4 worm cellular contexts compared by ENCODE assay signal in genomic region chrIV:17285263-17285662, ce11.
TF ChIP-seq lines count a peak whose summit lies in the region.

No protein-coding gene starts in this region.

TF ChIP-seq in whole organism, L1 larva, 84 proteins besides CTCF, POLR2A, EP300 and RAD21 (continued from another document and continues in another):
- TF ChIP-seq nhr-20 (tag; optimal IDR thresholded peaks at IDR 0.05; lab: Kevin White, UChicago) (no peak), xbp-1 (tag; optimal IDR thresholded peaks at IDR 0.05; lab: Kevin White, UChicago) (peak; percentile 53), C04F5.9 (tag; optimal IDR thresholded peaks at IDR 0.05; lab: Kevin White, UChicago) (no peak), pax-3 (tag; optimal IDR thresholded peaks at IDR 0.05; lab: Kevin White, UChicago) (no peak), jun-1 (tag; optimal IDR thresholded peaks at IDR 0.05; lab: Kevin White, UChicago) (no peak), nhr-84 (tag; optimal IDR thresholded peaks at IDR 0.05; lab: Kevin White, UChicago) (no peak), dpl-1 (GFP tag; optimal IDR thresholded peaks at IDR 0.05; lab: Kevin White, UChicago) (no peak), hlh-17 (GFP tag; optimal IDR thresholded peaks at IDR 0.05; lab: Kevin White, UChicago; ENCODE audit: borderline replicate concordance) (no peak), nhr-76 (tag; optimal IDR thresholded peaks at IDR 0.05; lab: Kevin White, UChicago) (no peak), zip-4 (GFP tag; optimal IDR thresholded peaks at IDR 0.05; lab: Kevin White, UChicago) (no peak), fkh-4 (tag; optimal IDR thresholded peaks at IDR 0.05; lab: Kevin White, UChicago; ENCODE audit: borderline replicate concordance) (no peak), sox-4 (tag; optimal IDR thresholded peaks at IDR 0.05; lab: Kevin White, UChicago) (no peak), hpl-2 (GFP tag; optimal IDR thresholded peaks at IDR 0.05; lab: Kevin White, UChicago) (no peak), sptf-1 (tag; optimal IDR thresholded peaks at IDR 0.05; lab: Kevin White, UChicago) (no peak), ama-1 (optimal IDR thresholded peaks at IDR 0.05; lab: Kevin White, UChicago) (no peak), nhr-237 (tag; optimal IDR thresholded peaks at IDR 0.05; lab: Kevin White, UChicago) (no peak), mab-9 (GFP tag; IDR thresholded peaks at IDR 0.05; lab: Robert Waterston, UW) (no peak), blmp-1 (tag; optimal IDR thresholded peaks at IDR 0.05; lab: Kevin White, UChicago) (no peak), aha-1 (tag; optimal IDR thresholded peaks at IDR 0.05; lab: Kevin White, UChicago) (no peak), ets-5 (GFP tag; IDR thresholded peaks at IDR 0.05; lab: Robert Waterston, UW) (no peak), alr-1 (tag; optimal IDR thresholded peaks at IDR 0.05; lab: Kevin White, UChicago; ENCODE audit: borderline replicate concordance) (no peak), fkh-8 (tag; optimal IDR thresholded peaks at IDR 0.05; lab: Kevin White, UChicago) (peak; percentile 40), ceh-63 (GFP tag; optimal IDR thresholded peaks at IDR 0.05; lab: Kevin White, UChicago) (no peak), snu-23 (GFP tag; optimal IDR thresholded peaks at IDR 0.05; lab: Kevin White, UChicago) (peak; percentile 11), unc-98 (GFP tag; IDR thresholded peaks at IDR 0.05; lab: Robert Waterston, UW) (no peak), mep-1 (tag; optimal IDR thresholded peaks at IDR 0.05; lab: Kevin White, UChicago) (no peak), ceh-8 (GFP tag; optimal IDR thresholded peaks at IDR 0.05; lab: Kevin White, UChicago) (no peak), fos-1 (tag; optimal IDR thresholded peaks at IDR 0.05; lab: Kevin White, UChicago) (no peak), lin-39 (tag; optimal IDR thresholded peaks at IDR 0.05; lab: Kevin White, UChicago) (no peak), mef-2 (tag; optimal IDR thresholded peaks at IDR 0.05; lab: Kevin White, UChicago) (peak; percentile 63), F16B12.6 (tag; optimal IDR thresholded peaks at IDR 0.05; lab: Kevin White, UChicago) (no peak), rnt-1 (tag; optimal IDR thresholded peaks at IDR 0.05; lab: Kevin White, UChicago) (no peak), lin-35 (GFP tag; optimal IDR thresholded peaks at IDR 0.05; lab: Kevin White, UChicago) (peak in 1 of 2 experiments; percentile 4), unc-30 (tag; optimal IDR thresholded peaks at IDR 0.05; lab: Kevin White, UChicago) (no peak)

TF ChIP-seq in whole organism, L2 larva, 48 proteins besides CTCF, POLR2A, EP300 and RAD21 (continued from another document):
- peak; percentile 7 for TF ChIP-seq lin-13 (GFP tag; optimal IDR thresholded peaks at IDR 0.05; lab: Kevin White, UChicago)

TF ChIP-seq in whole organism, L3 larva, 47 proteins besides CTCF, POLR2A, EP300 and RAD21 (continued from another document):
- TF ChIP-seq nhr-23 (tag; optimal IDR thresholded peaks at IDR 0.05; lab: Kevin White, UChicago) (no peak), hmg-11 (tag; optimal IDR thresholded peaks at IDR 0.05; lab: Kevin White, UChicago) (no peak), ceh-82 (tag; optimal IDR thresholded peaks at IDR 0.05; lab: Kevin White, UChicago) (no peak), nhr-77 (tag; optimal IDR thresholded peaks at IDR 0.05; lab: Kevin White, UChicago) (no peak), skn-1 (tag; optimal IDR thresholded peaks at IDR 0.05; lab: Kevin White, UChicago) (no peak), pqm-1 (tag; optimal IDR thresholded peaks at IDR 0.05; lab: Kevin White, UChicago) (no peak), zag-1 (tag; optimal IDR thresholded peaks at IDR 0.05; lab: Kevin White, UChicago) (no peak), lin-15B (tag; optimal IDR thresholded peaks at IDR 0.05; lab: Kevin White, UChicago) (no peak), ceh-28 (tag; optimal IDR thresholded peaks at IDR 0.05; lab: Kevin White, UChicago) (no peak), nfya-1 (tag; optimal IDR thresholded peaks at IDR 0.05; lab: Kevin White, UChicago; ENCODE audit: insufficient read depth) (peak; percentile 49)

TF ChIP-seq in whole organism, L4 larva, 104 proteins besides CTCF, POLR2A, EP300 and RAD21 (continued from another document):
- TF ChIP-seq unc-62 (GFP tag; optimal IDR thresholded peaks at IDR 0.05 in 1 of 2; lab: Kevin White, UChicago): peak in 1 of 2 experiments; percentile 49
- TF ChIP-seq unc-62 (tag; optimal IDR thresholded peaks at IDR 0.05; lab: Kevin White, UChicago): no peak
- TF ChIP-seq mep-1 (tag; optimal IDR thresholded peaks at IDR 0.05; lab: Kevin White, UChicago): peak; percentile 12
- TF ChIP-seq egl-27 (tag; optimal IDR thresholded peaks at IDR 0.05; lab: Kevin White, UChicago): no peak
- TF ChIP-seq lin-39 (tag; optimal IDR thresholded peaks at IDR 0.05; lab: Kevin White, UChicago): no peak
- no peak for TF ChIP-seq fkh-10 (GFP tag; optimal IDR thresholded peaks at IDR 0.05; lab: Kevin White, UChicago)
- no peak for TF ChIP-seq spr-1 (tag; optimal IDR thresholded peaks at IDR 0.05; lab: Kevin White, UChicago)
- TF ChIP-seq ceh-62 (tag; optimal IDR thresholded peaks at IDR 0.05; lab: Kevin White, UChicago): no peak
- 0 out of 2 replicates have a peak, but pooled peaks have one; percentile 34 for TF ChIP-seq snpc-1.2 (GFP tag; IDR thresholded peaks at IDR 0.05; lab: Robert Waterston, UW)
- no peak for TF ChIP-seq T26A8.4 (GFP tag; IDR thresholded peaks at IDR 0.05; lab: Robert Waterston, UW)
- TF ChIP-seq snpc-4 (tag; optimal IDR thresholded peaks at IDR 0.05; lab: Kevin White, UChicago): no peak
- peak in 1 of 2 experiments; percentile 26 for TF ChIP-seq hif-1 (tag; optimal IDR thresholded peaks at IDR 0.05; lab: Kevin White, UChicago)
- TF ChIP-seq dmd-9 (GFP tag; IDR thresholded peaks at IDR 0.05; lab: Robert Waterston, UW): no peak
- no peak for TF ChIP-seq dmd-8 (GFP tag; IDR thresholded peaks at IDR 0.05; lab: Robert Waterston, UW)
- no peak for TF ChIP-seq Y5F2A.4 (GFP tag; optimal IDR thresholded peaks at IDR 0.05; lab: Kevin White, UChicago)
- TF ChIP-seq spr-3 (GFP tag; optimal IDR thresholded peaks at IDR 0.05; lab: Kevin White, UChicago): no peak
- TF ChIP-seq zip-2 (tag; optimal IDR thresholded peaks at IDR 0.05; lab: Kevin White, UChicago): no peak
- no peak for TF ChIP-seq nhr-6 (tag; optimal IDR thresholded peaks at IDR 0.05; lab: Kevin White, UChicago)
- TF ChIP-seq dpl-1 (GFP tag; optimal IDR thresholded peaks at IDR 0.05; lab: Kevin White, UChicago): no peak
- no peak for TF ChIP-seq cey-2 (tag; optimal IDR thresholded peaks at IDR 0.05; lab: Kevin White, UChicago; ENCODE audit: borderline replicate concordance, insufficient read depth)
- no peak for TF ChIP-seq lin-1 (GFP tag; IDR thresholded peaks at IDR 0.05; lab: Robert Waterston, UW)
- TF ChIP-seq arid-1 (GFP tag; conservative IDR thresholded peaks at IDR 0.05; lab: Robert Waterston, UW): no peak
- TF ChIP-seq madf-9 (GFP tag; conservative IDR thresholded peaks at IDR 0.05; lab: Robert Waterston, UW): no peak
- no peak for TF ChIP-seq T20F7.1 (GFP tag; optimal IDR thresholded peaks at IDR 0.05; lab: Kevin White, UChicago)
- TF ChIP-seq ceh-28 (tag; optimal IDR thresholded peaks at IDR 0.05; lab: Kevin White, UChicago): no peak
- TF ChIP-seq mes-2 (tag; optimal IDR thresholded peaks at IDR 0.05; lab: Kevin White, UChicago; ENCODE audit: poor library complexity, severe bottlenecking): peak; percentile 42
- no peak for TF ChIP-seq lin-29 (GFP tag; IDR thresholded peaks at IDR 0.05; lab: Robert Waterston, UW)
- no peak for TF ChIP-seq ceh-82 (tag; optimal IDR thresholded peaks at IDR 0.05; lab: Kevin White, UChicago)
- TF ChIP-seq aly-2 (tag; optimal IDR thresholded peaks at IDR 0.05; lab: Kevin White, UChicago): no peak
- peak in 1 of 2 experiments; percentile 3 for TF ChIP-seq mdl-1 (tag; optimal IDR thresholded peaks at IDR 0.05; lab: Kevin White, UChicago)
- no peak for TF ChIP-seq nhr-10 (tag; optimal IDR thresholded peaks at IDR 0.05; lab: Kevin White, UChicago)
- TF ChIP-seq ZK337.2 (GFP tag; IDR thresholded peaks at IDR 0.05; lab: Robert Waterston, UW): no peak
- TF ChIP-seq ctbp-1 (GFP tag; IDR thresholded peaks at IDR 0.05; lab: Robert Waterston, UW): peak; percentile 63; the same call in 1 of the 2 replicates
- TF ChIP-seq dmd-6 (GFP tag; IDR thresholded peaks at IDR 0.05; lab: Robert Waterston, UW): 0 out of 2 replicates have a peak, but pooled peaks have one; percentile 25
- TF ChIP-seq dve-1 (tag; optimal IDR thresholded peaks at IDR 0.05; lab: Kevin White, UChicago; ENCODE audit: insufficient read depth): peak; percentile 11
- no peak for TF ChIP-seq ceh-44 (GFP tag; IDR thresholded peaks at IDR 0.05; lab: Robert Waterston, UW)
- peak in 1 of 2 experiments; percentile 52 for TF ChIP-seq lsy-2 (tag; optimal IDR thresholded peaks at IDR 0.05; lab: Kevin White, UChicago)
- no peak for TF ChIP-seq nhr-102 (tag; optimal IDR thresholded peaks at IDR 0.05; lab: Kevin White, UChicago)
- TF ChIP-seq tra-1 (GFP tag; IDR thresholded peaks at IDR 0.05; lab: Robert Waterston, UW): no peak
- TF ChIP-seq egl-43 (GFP tag; IDR thresholded peaks at IDR 0.05; lab: Robert Waterston, UW): no peak
- no peak for TF ChIP-seq fos-1 (tag; optimal IDR thresholded peaks at IDR 0.05; lab: Kevin White, UChicago)
- TF ChIP-seq ceh-20 (GFP tag; IDR thresholded peaks at IDR 0.05; lab: Robert Waterston, UW): peak; percentile 39; the same call in 1 of the 2 replicates
- no peak for TF ChIP-seq mxl-3 (GFP tag; optimal IDR thresholded peaks at IDR 0.05; lab: Kevin White, UChicago)
- TF ChIP-seq daf-8 (GFP tag; IDR thresholded peaks at IDR 0.05; lab: Robert Waterston, UW): no peak
- TF ChIP-seq rbr-2 (tag; optimal IDR thresholded peaks at IDR 0.05; lab: Kevin White, UChicago): peak; percentile 7
- TF ChIP-seq nhr-48 (tag; optimal IDR thresholded peaks at IDR 0.05; lab: Kevin White, UChicago): no peak
- no peak for TF ChIP-seq mxl-2 (GFP tag; conservative IDR thresholded peaks at IDR 0.05; lab: Robert Waterston, UW)
- no peak for TF ChIP-seq Y48G9A.11 (GFP tag; IDR thresholded peaks at IDR 0.05; lab: Robert Waterston, UW)
- no peak for TF ChIP-seq jun-1 (tag; optimal IDR thresholded peaks at IDR 0.05; lab: Kevin White, UChicago)
- TF ChIP-seq lim-7 (GFP tag; IDR thresholded peaks at IDR 0.05; lab: Robert Waterston, UW): no peak
- no peak for TF ChIP-seq lin-13 (GFP tag; optimal IDR thresholded peaks at IDR 0.05; lab: Kevin White, UChicago)
- TF ChIP-seq F26F4.8 (GFP tag; conservative IDR thresholded peaks at IDR 0.05; lab: Robert Waterston, UW): no peak
- TF ChIP-seq F44E2.7 (GFP tag; IDR thresholded peaks at IDR 0.05; lab: Robert Waterston, UW): no peak
